Worm (Caenorhabditis elegans) whole organism, L2 larva: ENCODE data around the gene nhr-119.

ENCODE experiments used
- C34F6.9 ChIP-seq: fragments of 150-350 bp; optimal IDR thresholded peaks from 2 replicates; lab custom pipeline; 2014; ENCODE audit warnings: missing biosample characterization, missing genetic modification characterization
- Y55F3AM.14 ChIP-seq: fragments of 200-800 bp; sonication (Bioruptor generic); optimal IDR thresholded peaks from 2 replicates; lab custom pipeline; 2018; ENCODE audit warnings: mild to moderate bottlenecking, missing genetic modification characterization, missing compliant biosample characterization
- ZK546.5 ChIP-seq: sonication (generic microtip); optimal IDR thresholded peaks from 2 replicates; lab custom pipeline; 2017; ENCODE audit warnings: missing biosample characterization, missing genetic modification characterization
- alr-1 ChIP-seq: fragments of 150-350 bp; optimal IDR thresholded peaks from 2 replicates; lab custom pipeline; 2014; ENCODE audit warnings: missing biosample characterization, missing genetic modification characterization
- aly-2 ChIP-seq: fragments of 150-350 bp; optimal IDR thresholded peaks from 2 replicates; lab custom pipeline; 2014; ENCODE audit warnings: missing biosample characterization, missing genetic modification characterization
- ama-1 ChIP-seq: fragments of 150-350 bp; optimal IDR thresholded peaks from 2 replicates; lab custom pipeline; 2018; ENCODE audit warnings: inconsistent platforms
- blmp-1 ChIP-seq: sonication (generic microtip); optimal IDR thresholded peaks from 2 replicates; lab custom pipeline; 2017; ENCODE audit warnings: missing genetic modification characterization, mild to moderate bottlenecking, missing compliant biosample characterization, antibody characterized with exemption, moderate library complexity; ENCODE audit not compliant: insufficient read depth
- ceh-16 ChIP-seq: fragments of 150-350 bp; optimal IDR thresholded peaks from 2 replicates; lab custom pipeline; 2014; ENCODE audit warnings: missing biosample characterization, missing genetic modification characterization
- ceh-82 ChIP-seq: fragments of 150-350 bp; optimal IDR thresholded peaks from 2 replicates; lab custom pipeline; 2014; ENCODE audit warnings: missing biosample characterization, missing genetic modification characterization
- dmd-4 ChIP-seq: sonication (generic microtip); optimal IDR thresholded peaks from 2 replicates; lab custom pipeline; 2017; ENCODE audit warnings: missing biosample characterization, missing genetic modification characterization
- elt-1 ChIP-seq: fragments of 150-350 bp; optimal IDR thresholded peaks from 2 replicates; lab custom pipeline; 2014; ENCODE audit warnings: missing biosample characterization, missing genetic modification characterization
- fos-1 ChIP-seq: fragments of 150-350 bp; optimal IDR thresholded peaks from 2 replicates; lab custom pipeline; 2014; ENCODE audit warnings: missing biosample characterization, missing genetic modification characterization
- gmeb-1 ChIP-seq: fragments of 150-350 bp; optimal IDR thresholded peaks from 2 replicates; lab custom pipeline; 2014; ENCODE audit warnings: missing biosample characterization, missing genetic modification characterization
- lin-13 ChIP-seq: fragments of 150-350 bp; optimal IDR thresholded peaks from 2 replicates; lab custom pipeline; 2014; ENCODE audit warnings: missing biosample characterization, missing genetic modification reagents, missing genetic modification characterization
- lsy-2 ChIP-seq, 2 experiments: fragments of 150-350 bp in 1 of 2; sonication (generic microtip) in 1 of 2; optimal IDR thresholded peaks; 2 replicates each; lab custom pipeline; 2014 to 2017; ENCODE audit warnings: missing biosample characterization in 2 of 2, missing genetic modification characterization in 2 of 2
- mbf-1 ChIP-seq: sonication (generic microtip); optimal IDR thresholded peaks from 2 replicates; lab custom pipeline; 2017; ENCODE audit warnings: missing biosample characterization, missing genetic modification characterization
- mdl-1 ChIP-seq, 2 experiments: fragments of 150-350 bp in 1 of 2; sonication (generic microtip) in 1 of 2; optimal IDR thresholded peaks; 2 replicates each; lab custom pipeline; 2017; ENCODE audit warnings: missing biosample characterization in 2 of 2, missing genetic modification characterization in 2 of 2
- nhr-10 ChIP-seq: sonication (generic microtip); optimal IDR thresholded peaks from 2 replicates; lab custom pipeline; 2017; ENCODE audit warnings: missing biosample characterization, missing genetic modification characterization
- nhr-129 ChIP-seq: fragments of 150-350 bp; optimal IDR thresholded peaks from 2 replicates; lab custom pipeline; 2014; ENCODE audit warnings: missing biosample characterization, missing genetic modification characterization
- nhr-21 ChIP-seq: fragments of 150-350 bp; optimal IDR thresholded peaks from 2 replicates; lab custom pipeline; 2014; ENCODE audit warnings: missing biosample characterization, missing genetic modification characterization
- nhr-23 ChIP-seq: fragments of 150-350 bp; optimal IDR thresholded peaks from 2 replicates; lab custom pipeline; 2014; ENCODE audit warnings: missing biosample characterization, missing genetic modification reagents, missing genetic modification characterization
- nhr-237 ChIP-seq: fragments of 150-350 bp; optimal IDR thresholded peaks from 2 replicates; lab custom pipeline; 2014; ENCODE audit warnings: missing biosample characterization, missing genetic modification characterization
- nhr-77 ChIP-seq: fragments of 150-350 bp; optimal IDR thresholded peaks from 2 replicates; lab custom pipeline; 2014; ENCODE audit warnings: missing biosample characterization, missing genetic modification characterization
- peb-1 ChIP-seq: fragments of 150-350 bp; optimal IDR thresholded peaks from 2 replicates; lab custom pipeline; 2014; ENCODE audit warnings: missing biosample characterization, missing genetic modification characterization
- sem-4 ChIP-seq: fragments of 150-350 bp; optimal IDR thresholded peaks from 2 replicates; lab custom pipeline; 2014; ENCODE audit warnings: missing biosample characterization, missing genetic modification reagents, missing genetic modification characterization
- skn-1 ChIP-seq: sonication (generic microtip); optimal IDR thresholded peaks from 2 replicates; lab custom pipeline; 2017; ENCODE audit warnings: missing biosample characterization, missing genetic modification characterization
- sma-3 ChIP-seq: sonication (generic microtip); optimal IDR thresholded peaks from 2 replicates; lab custom pipeline; 2016; ENCODE audit warnings: missing genetic modification reagents, missing genetic modification characterization, missing compliant biosample characterization
- sma-9 ChIP-seq, 2 experiments: fragments of 150-350 bp in 1 of 2; sonication (generic microtip) in 1 of 2; optimal IDR thresholded peaks; 2 replicates each; lab custom pipeline; 2014 to 2016; ENCODE audit warnings: missing genetic modification characterization in 2 of 2, mild to moderate bottlenecking in 1 of 2, missing biosample characterization in 1 of 2, missing compliant biosample characterization in 1 of 2, missing genetic modification reagents in 1 of 2, moderate library complexity in 1 of 2
- snpc-4 ChIP-seq: fragments of 150-350 bp; optimal IDR thresholded peaks from 2 replicates; lab custom pipeline; 2014; ENCODE audit warnings: missing biosample characterization, missing genetic modification characterization
- unc-39 ChIP-seq: fragments of 150-350 bp; optimal IDR thresholded peaks from 2 replicates; lab custom pipeline; 2014; ENCODE audit warnings: missing biosample characterization, missing genetic modification characterization
- unc-62 ChIP-seq: fragments of 150-350 bp; optimal IDR thresholded peaks from 2 replicates; lab custom pipeline; 2014; ENCODE audit warnings: missing biosample characterization, missing genetic modification reagents, missing genetic modification characterization
- zag-1 ChIP-seq: fragments of 150-350 bp; optimal IDR thresholded peaks from 2 replicates; lab custom pipeline; 2014; ENCODE audit warnings: missing biosample characterization, missing genetic modification characterization
- ztf-1 ChIP-seq: fragments of 200-800 bp; sonication (Bioruptor generic); conservative IDR thresholded peaks from 2 replicates; pipeline ENCODE4 v1.3.6; 2022; ENCODE audit warnings: missing genetic modification characterization, missing compliant biosample characterization
- ztf-4 ChIP-seq: fragments of 150-350 bp; optimal IDR thresholded peaks from 2 replicates; lab custom pipeline; 2014; ENCODE audit warnings: missing biosample characterization, missing genetic modification characterization

The nhr-119 gene

ce11 chrII:2824169-2824568 is 23.8 kb upstream of the nhr-119 start, which contains the start of the genes K12H6.4 and K12H6.9:
Gene K12H6.4 (minus strand): TSS chrII:2824269.
Gene K12H6.9 (plus strand): TSS chrII:2824404.
- TF ChIP-seq nhr-23, result no peak

ce11 chrII:2822435-2822920 is 22.1 kb upstream of the nhr-119 start, which contains the start of the genes fut-4 and K12H6.10:
Gene fut-4 (minus strand): TSS chrII:2822535.
Gene K12H6.10 (plus strand): TSS chrII:2822870.
- no peak for TF ChIP-seq nhr-237 (tag; lab: Kevin White, UChicago)
- TF ChIP-seq blmp-1, result no peak
- no peak for TF ChIP-seq ztf-1 (GFP tag; lab: Robert Waterston, UW)
- no peak for TF ChIP-seq Y55F3AM.14 (GFP tag; lab: Kevin White, UChicago)
- TF ChIP-seq ZK546.5, result no peak
- TF ChIP-seq nhr-10, result no peak
- no peak for TF ChIP-seq lsy-2 (tag; optimal IDR thresholded peaks at IDR 0.05; lab: Kevin White, UChicago)
- TF ChIP-seq alr-1 (tag; lab: Kevin White, UChicago), result no peak
- TF ChIP-seq mdl-1 (tag; optimal IDR thresholded peaks at IDR 0.05; lab: Kevin White, UChicago), result no peak
- TF ChIP-seq ama-1 (lab: Kevin White, UChicago), result no peak
- TF ChIP-seq sem-4 (tag; lab: Kevin White, UChicago), result no peak
- TF ChIP-seq sma-9 (GFP tag; optimal IDR thresholded peaks at IDR 0.05; lab: Kevin White, UChicago), result no peak
- TF ChIP-seq sma-9 (tag; optimal IDR thresholded peaks at IDR 0.05; lab: Kevin White, UChicago), result no peak

ce11 chrII:2816676-2817075 is 16.3 kb upstream of the nhr-119 start, which contains the start of gene set-13:
Gene set-13 (plus strand): TSS chrII:2816976.
- TF ChIP-seq sma-9 (GFP tag; optimal IDR thresholded peaks at IDR 0.05; lab: Kevin White, UChicago) (no peak), sma-9 (tag; optimal IDR thresholded peaks at IDR 0.05; lab: Kevin White, UChicago) (no peak), sem-4 (tag; lab: Kevin White, UChicago) (no peak), ama-1 (lab: Kevin White, UChicago) (no peak), dmd-4 (no peak), unc-62 (GFP tag; lab: Kevin White, UChicago) (no peak), gmeb-1 (tag; lab: Kevin White, UChicago) (no peak), mdl-1 (tag; optimal IDR thresholded peaks at IDR 0.05; lab: Kevin White, UChicago) (no peak), nhr-21 (tag; lab: Kevin White, UChicago) (no peak), ztf-1 (GFP tag; lab: Robert Waterston, UW) (no peak), Y55F3AM.14 (GFP tag; lab: Kevin White, UChicago) (no peak), nhr-77 (tag; lab: Kevin White, UChicago) (no peak), unc-39 (tag; lab: Kevin White, UChicago) (no peak), elt-1 (no peak), aly-2 (no peak), ceh-82 (no peak)

ce11 chrII:2815444-2815843 is 15.0 kb upstream of the nhr-119 start, which contains the start of gene K12H6.2:
Gene K12H6.2 (minus strand): TSS chrII:2815544.
- TF ChIP-seq lin-13 (GFP tag; lab: Kevin White, UChicago), result no peak
- TF ChIP-seq gmeb-1 (tag; lab: Kevin White, UChicago), result no peak
- no peak for TF ChIP-seq zag-1
- TF ChIP-seq ztf-4 (tag; lab: Kevin White, UChicago), result no peak
- TF ChIP-seq ceh-16 (tag; lab: Kevin White, UChicago), result no peak
- TF ChIP-seq mbf-1 (tag; lab: Kevin White, UChicago), result no peak

- TF ChIP-seq mbf-1 (tag; lab: Kevin White, UChicago), result no peak
- no peak for TF ChIP-seq ztf-4 (tag; lab: Kevin White, UChicago)
- no peak for TF ChIP-seq fos-1 (tag; lab: Kevin White, UChicago)
- no peak for TF ChIP-seq ama-1 (lab: Kevin White, UChicago)
- TF ChIP-seq nhr-129 (tag; lab: Kevin White, UChicago), result no peak
- TF ChIP-seq mdl-1 (tag; optimal IDR thresholded peaks at IDR 0.05; lab: Kevin White, UChicago), result no peak
- no peak for TF ChIP-seq C34F6.9 (tag; lab: Kevin White, UChicago)
- TF ChIP-seq zag-1, result no peak
- no peak for TF ChIP-seq blmp-1
- no peak for TF ChIP-seq snpc-4 (tag; lab: Kevin White, UChicago)
- TF ChIP-seq elt-1, result no peak
- no peak for TF ChIP-seq peb-1 (tag; lab: Kevin White, UChicago)
- no peak for TF ChIP-seq nhr-23
- TF ChIP-seq nhr-21 (tag; lab: Kevin White, UChicago), result no peak
- no peak for TF ChIP-seq nhr-10
- TF ChIP-seq ZK546.5, result no peak
- no peak for TF ChIP-seq aly-2
- TF ChIP-seq sma-3 (GFP tag; lab: Kevin White, UChicago), result no peak
- no peak for TF ChIP-seq skn-1 (tag; lab: Kevin White, UChicago)
Observed at ce11 chrII:2815017-2815416, 14.6 kb upstream of the nhr-119 start.
